Worm (Caenorhabditis elegans): ENCODE data around the gene sup-1.
"Not testable (repeated sequence)": the region's sequence is repeated elsewhere in the genome, so short reads cannot be mapped to it uniquely, and the experiment has no call there.

Gene sup-1

DNA sequence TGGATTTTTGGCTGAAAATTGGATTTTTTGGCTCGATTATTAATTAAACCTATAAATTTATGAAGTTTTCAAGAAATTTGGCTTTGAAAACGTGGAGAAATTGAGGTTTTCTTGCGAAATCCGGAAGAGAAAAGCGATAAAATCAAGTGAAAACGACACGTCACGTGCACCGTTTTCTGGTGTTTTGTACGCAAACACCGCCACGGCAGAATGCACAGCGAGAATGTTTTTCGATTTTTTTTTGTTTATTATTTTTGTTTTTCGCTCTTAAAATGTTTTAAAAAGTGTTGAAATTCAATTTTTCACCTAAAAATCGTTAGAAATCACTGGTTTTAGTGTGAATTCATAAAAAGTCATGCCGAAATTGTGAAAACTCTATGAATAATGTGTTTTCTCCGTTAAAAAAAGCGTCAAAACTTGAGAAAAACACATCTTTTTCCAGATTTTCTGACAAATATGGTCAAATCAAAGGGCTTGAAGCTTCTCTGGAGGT lies 37.1 kb upstream of the sup-1 start, which contains the start of gene immp-1:
immp-1 (plus strand) TSS at position 443 of the 493 bp plus-strand sequence.
- TF ChIP-seq nhr-23 (tag; optimal IDR thresholded peaks at IDR 0.05) (peak; percentile 68), ZK546.5 (tag; optimal IDR thresholded peaks at IDR 0.05) (no peak), jun-1 (tag; optimal IDR thresholded peaks at IDR 0.05) (no peak), pha-4 (tag; optimal IDR thresholded peaks at IDR 0.05) (peak; percentile 70), lin-15B (tag; optimal IDR thresholded peaks at IDR 0.05) (peak; percentile 29), nhr-25 (tag; optimal IDR thresholded peaks at IDR 0.05) (peak; percentile 28), ceh-82 (tag; optimal IDR thresholded peaks at IDR 0.05) (no peak), nhr-237 (tag; optimal IDR thresholded peaks at IDR 0.05) (no peak), nhr-11 (tag; optimal IDR thresholded peaks at IDR 0.05) (no peak), fkh-10 (GFP tag; optimal IDR thresholded peaks at IDR 0.05) (no peak), nfya-1 (tag; optimal IDR thresholded peaks at IDR 0.05; ENCODE audit: insufficient read depth) (peak; percentile 58), snpc-4 (tag; optimal IDR thresholded peaks at IDR 0.05) (peak; percentile 44), egl-5 (tag; optimal IDR thresholded peaks at IDR 0.05) (peak; percentile 22)

ce11 chrIII:11773581-11773980 lies 36.2 kb upstream of the sup-1 start, which contains the start of gene gbf-1:
Gene gbf-1, minus strand, starts transcription at chrIII:11773681.
- not testable (repeated sequence) for TF ChIP-seq zag-1 (tag; optimal IDR thresholded peaks at IDR 0.05); nfya-1 (tag; optimal IDR thresholded peaks at IDR 0.05; ENCODE audit: insufficient read depth); mdl-1 (tag; optimal IDR thresholded peaks at IDR 0.05)

- TF ChIP-seq nhr-12 (tag; optimal IDR thresholded peaks at IDR 0.05) (no peak), nhr-237 (tag; optimal IDR thresholded peaks at IDR 0.05) (no peak)
Observed at ce11 chrIII:11760634-11761033, 23.2 kb upstream of the sup-1 start.

- no peak for TF ChIP-seq ztf-4 (tag; optimal IDR thresholded peaks at IDR 0.05)
- no peak for TF ChIP-seq aly-2 (tag; optimal IDR thresholded peaks at IDR 0.05)
- no peak for TF ChIP-seq elt-3 (tag; optimal IDR thresholded peaks at IDR 0.05)
- no peak for TF ChIP-seq nhr-67 (tag; optimal IDR thresholded peaks at IDR 0.05)
Observed at ce11 chrIII:11757892-11758291, 20.5 kb upstream of the sup-1 start.

ce11 chrIII:11750817-11751216 lies 13.4 kb upstream of the sup-1 start:
- TF ChIP-seq egl-5 (tag; optimal IDR thresholded peaks at IDR 0.05), result no peak
- no peak for TF ChIP-seq snpc-4 (tag; optimal IDR thresholded peaks at IDR 0.05)
- no peak for TF ChIP-seq ceh-9 (tag; optimal IDR thresholded peaks at IDR 0.05)
- no peak for TF ChIP-seq hmg-11 (tag; optimal IDR thresholded peaks at IDR 0.05)
- TF ChIP-seq eor-1 (tag; optimal IDR thresholded peaks at IDR 0.05), result no peak
- TF ChIP-seq nhr-76 (tag; optimal IDR thresholded peaks at IDR 0.05), result no peak
- no peak for TF ChIP-seq nhr-43 (tag; optimal IDR thresholded peaks at IDR 0.05; ENCODE audit: poor library complexity, severe bottlenecking)
- TF ChIP-seq elt-1 (tag; optimal IDR thresholded peaks at IDR 0.05), result no peak
- no peak for TF ChIP-seq ztf-4 (tag; optimal IDR thresholded peaks at IDR 0.05)
- TF ChIP-seq nhr-77 (tag; optimal IDR thresholded peaks at IDR 0.05), result no peak
- TF ChIP-seq nhr-237 (tag; optimal IDR thresholded peaks at IDR 0.05), result no peak
- no peak for TF ChIP-seq unc-62 (GFP tag; optimal IDR thresholded peaks at IDR 0.05)
- TF ChIP-seq skn-1 (tag; optimal IDR thresholded peaks at IDR 0.05), result no peak
- TF ChIP-seq nhr-11 (tag; optimal IDR thresholded peaks at IDR 0.05), result no peak
- TF ChIP-seq nhr-67 (tag; optimal IDR thresholded peaks at IDR 0.05), result no peak
- TF ChIP-seq fos-1 (tag; optimal IDR thresholded peaks at IDR 0.05), result no peak

DNA sequence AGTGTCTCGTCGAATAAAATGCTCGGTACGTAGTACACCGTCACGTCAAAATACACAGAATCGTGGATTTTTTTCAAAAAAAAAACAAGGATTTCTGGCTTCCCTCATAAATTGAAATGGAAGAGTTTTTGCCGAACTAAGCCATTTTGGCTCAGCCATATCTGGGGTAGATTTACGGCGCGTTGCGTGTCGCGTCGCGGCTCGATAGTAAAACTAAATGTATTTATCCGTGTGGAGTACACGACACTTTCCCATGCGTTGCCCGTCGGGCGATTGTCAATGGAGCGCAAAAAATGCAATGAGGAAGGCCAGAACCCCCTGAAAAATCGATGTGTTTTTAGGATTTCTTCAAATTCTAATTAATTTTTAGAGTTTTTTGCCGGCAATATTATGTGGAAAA lies 12.8 kb upstream of the sup-1 start:
- no peak for TF ChIP-seq aly-2 (tag; optimal IDR thresholded peaks at IDR 0.05)
- TF ChIP-seq pqm-1 (tag; optimal IDR thresholded peaks at IDR 0.05), result no peak
- no peak for TF ChIP-seq sea-2 (GFP tag; optimal IDR thresholded peaks at IDR 0.05)
- no peak for TF ChIP-seq daf-12 (tag; optimal IDR thresholded peaks at IDR 0.05)
- TF ChIP-seq unc-39 (tag; optimal IDR thresholded peaks at IDR 0.05), result no peak
- no peak for TF ChIP-seq ceh-28 (tag; optimal IDR thresholded peaks at IDR 0.05)

Data from whole organism, L3 larva.